Worm (Caenorhabditis elegans): ENCODE data around the gene fat-7.

fat-7 gene

DNA sequence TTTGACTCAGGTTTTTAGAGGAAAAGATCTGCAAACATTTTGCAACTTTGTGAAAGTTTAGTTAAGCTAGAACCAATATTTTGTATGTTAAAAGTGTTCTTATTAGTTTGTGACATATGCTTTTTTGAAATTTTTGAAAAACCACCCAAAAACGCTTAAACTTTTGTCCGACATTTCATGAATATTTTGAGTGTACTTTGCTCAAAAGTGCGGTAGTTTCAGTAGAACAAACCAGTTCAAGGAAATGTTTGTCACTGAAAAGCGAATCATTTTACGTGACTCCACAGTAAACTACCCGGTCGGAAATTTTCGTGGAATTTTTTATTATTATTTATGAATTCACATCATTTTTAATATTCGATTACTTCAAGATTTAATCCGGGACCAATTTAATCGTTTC is 31.6 kb upstream of the fat-7 start, which contains the start of gene pitr-5:
pitr-5 (plus strand) TSS at position 301 of the 400 bp plus-strand sequence.
- TF ChIP-seq ceh-9 (tag; optimal IDR thresholded peaks at IDR 0.05) (no peak), elt-3 (tag; optimal IDR thresholded peaks at IDR 0.05) (no peak), daf-12 (tag; optimal IDR thresholded peaks at IDR 0.05) (no peak), egl-27 (tag; optimal IDR thresholded peaks at IDR 0.05) (no peak), nhr-12 (tag; optimal IDR thresholded peaks at IDR 0.05) (no peak)

DNA sequence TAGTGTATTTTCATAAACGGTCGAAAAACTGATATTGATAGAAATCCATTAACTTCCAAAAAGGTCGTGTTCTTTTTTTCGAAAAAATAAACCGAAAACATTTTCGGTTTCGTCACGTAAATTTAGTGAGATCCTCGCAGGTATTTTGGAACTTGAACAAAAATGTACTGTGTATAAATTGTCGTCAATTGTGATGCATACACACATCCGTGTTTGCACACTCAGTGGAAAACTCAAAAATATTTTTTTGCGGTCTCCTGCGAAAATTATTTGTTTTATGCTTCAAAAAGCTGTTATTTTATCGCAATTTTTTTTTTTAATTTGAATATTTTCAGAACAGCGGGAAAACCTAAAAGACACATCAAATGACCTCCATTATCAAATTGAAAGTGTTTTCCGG is 25.9 kb upstream of the fat-7 start, which contains the start of gene cpsf-2:
cpsf-2 (plus strand) TSS at position 330 of the 400 bp plus-strand sequence.
- TF ChIP-seq nfya-1 (tag; optimal IDR thresholded peaks at IDR 0.05; ENCODE audit: insufficient read depth) (peak; percentile 14), egl-27 (tag; optimal IDR thresholded peaks at IDR 0.05) (no peak), hmg-11 (tag; optimal IDR thresholded peaks at IDR 0.05) (peak; percentile 60)

DNA sequence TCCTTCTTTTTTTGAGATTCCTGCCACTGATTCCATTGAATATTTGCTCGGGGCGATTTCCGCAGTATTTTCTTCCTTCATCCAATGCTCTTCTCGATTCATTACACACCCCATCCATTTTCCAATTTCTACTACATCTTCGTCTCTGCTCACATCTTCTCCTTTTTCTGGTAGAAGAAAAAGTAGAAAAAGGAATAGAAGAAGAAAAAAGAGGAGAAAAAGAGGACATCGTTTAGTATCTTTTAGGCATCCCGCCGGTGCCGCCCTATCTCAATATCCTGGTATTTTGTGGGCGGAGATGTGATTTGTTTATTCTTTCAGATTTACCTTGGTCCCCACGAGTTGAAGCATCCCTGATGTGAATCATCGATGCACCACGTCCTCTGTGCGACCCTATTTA is 22.3 kb upstream of the fat-7 start, which contains the start of gene lgc-39:
lgc-39 (plus strand) TSS at position 301 of the 400 bp plus-strand sequence.
- no peak for TF ChIP-seq mml-1 (tag; optimal IDR thresholded peaks at IDR 0.05)
- TF ChIP-seq skn-1 (tag; optimal IDR thresholded peaks at IDR 0.05), result no peak

DNA sequence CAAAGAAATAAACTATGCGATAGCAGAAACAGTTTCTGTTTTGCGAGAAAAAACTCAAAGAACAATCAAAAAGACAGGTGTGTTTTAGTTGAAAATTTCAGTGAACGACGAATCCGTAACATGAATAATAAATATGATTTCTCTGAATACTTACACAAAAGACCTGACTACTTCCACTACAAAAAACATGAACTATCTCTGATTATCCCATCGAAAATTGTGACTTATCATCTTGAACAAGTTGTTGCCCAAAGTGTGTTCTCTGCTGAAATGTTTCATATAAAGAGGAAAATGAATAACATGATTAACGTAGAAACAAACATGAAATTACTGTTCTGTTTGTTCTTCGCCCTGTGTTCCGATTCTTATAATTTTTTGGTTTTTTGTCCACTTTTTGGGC is 13.8 kb upstream of the fat-7 start, which contains the start of gene ugt-36:
ugt-36 (plus strand) TSS at position 301 of the 400 bp plus-strand sequence.
- TF ChIP-seq snpc-4 (tag; optimal IDR thresholded peaks at IDR 0.05), result no peak
- TF ChIP-seq nhr-76 (tag; optimal IDR thresholded peaks at IDR 0.05), result no peak
- TF ChIP-seq fos-1 (tag; optimal IDR thresholded peaks at IDR 0.05), result no peak
- no peak for TF ChIP-seq lin-15B (tag; optimal IDR thresholded peaks at IDR 0.05)
- TF ChIP-seq jun-1 (tag; optimal IDR thresholded peaks at IDR 0.05), result no peak
- TF ChIP-seq ceh-28 (tag; optimal IDR thresholded peaks at IDR 0.05), result no peak
- TF ChIP-seq unc-39 (tag; optimal IDR thresholded peaks at IDR 0.05), result no peak
- no peak for TF ChIP-seq skn-1 (tag; optimal IDR thresholded peaks at IDR 0.05)
- no peak for TF ChIP-seq ceh-9 (tag; optimal IDR thresholded peaks at IDR 0.05)
- no peak for TF ChIP-seq nhr-12 (tag; optimal IDR thresholded peaks at IDR 0.05)
- no peak for TF ChIP-seq ceh-82 (tag; optimal IDR thresholded peaks at IDR 0.05)
- no peak for TF ChIP-seq nhr-67 (tag; optimal IDR thresholded peaks at IDR 0.05)
- TF ChIP-seq mdl-1 (tag; optimal IDR thresholded peaks at IDR 0.05), result no peak
- TF ChIP-seq ceh-16 (tag; optimal IDR thresholded peaks at IDR 0.05), result no peak
- TF ChIP-seq fkh-10 (GFP tag; optimal IDR thresholded peaks at IDR 0.05), result no peak
- no peak for TF ChIP-seq daf-12 (tag; optimal IDR thresholded peaks at IDR 0.05)
- no peak for TF ChIP-seq ama-1 (optimal IDR thresholded peaks at IDR 0.05)
- TF ChIP-seq elt-1 (tag; optimal IDR thresholded peaks at IDR 0.05), result no peak

DNA sequence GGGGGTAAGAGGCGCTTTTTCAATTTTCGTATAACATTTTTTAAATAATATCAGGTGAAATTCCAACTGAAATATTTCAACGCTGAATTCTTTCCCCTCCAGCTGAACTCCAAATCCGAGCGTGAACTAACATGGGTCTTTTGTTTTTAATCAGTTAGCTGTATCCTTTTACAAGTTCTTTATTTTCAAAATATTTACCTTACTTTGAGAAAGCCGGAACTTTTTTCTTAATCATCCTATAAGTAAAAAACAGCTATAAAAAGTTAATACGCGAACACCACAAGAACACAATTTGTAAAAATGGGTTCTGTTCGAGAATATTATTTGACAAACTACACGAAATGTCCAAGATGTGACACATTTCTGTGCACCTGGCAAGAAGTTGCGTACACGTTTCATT is 11.3 kb upstream of the fat-7 start, which contains the start of gene srh-83:
srh-83 (plus strand) TSS at position 301 of the 400 bp plus-strand sequence.
- TF ChIP-seq pqm-1 (tag; optimal IDR thresholded peaks at IDR 0.05) (no peak), ceh-16 (tag; optimal IDR thresholded peaks at IDR 0.05) (no peak), ceh-28 (tag; optimal IDR thresholded peaks at IDR 0.05) (no peak), lin-39 (tag; optimal IDR thresholded peaks at IDR 0.05) (no peak), aly-2 (tag; optimal IDR thresholded peaks at IDR 0.05) (no peak), elt-1 (tag; optimal IDR thresholded peaks at IDR 0.05) (no peak), ztf-11 (tag; optimal IDR thresholded peaks at IDR 0.05) (no peak), eor-1 (tag; optimal IDR thresholded peaks at IDR 0.05) (no peak), fkh-2 (tag; optimal IDR thresholded peaks at IDR 0.05) (no peak), nhr-43 (tag; optimal IDR thresholded peaks at IDR 0.05; ENCODE audit: poor library complexity, severe bottlenecking) (no peak), elt-3 (tag; optimal IDR thresholded peaks at IDR 0.05) (no peak)

DNA sequence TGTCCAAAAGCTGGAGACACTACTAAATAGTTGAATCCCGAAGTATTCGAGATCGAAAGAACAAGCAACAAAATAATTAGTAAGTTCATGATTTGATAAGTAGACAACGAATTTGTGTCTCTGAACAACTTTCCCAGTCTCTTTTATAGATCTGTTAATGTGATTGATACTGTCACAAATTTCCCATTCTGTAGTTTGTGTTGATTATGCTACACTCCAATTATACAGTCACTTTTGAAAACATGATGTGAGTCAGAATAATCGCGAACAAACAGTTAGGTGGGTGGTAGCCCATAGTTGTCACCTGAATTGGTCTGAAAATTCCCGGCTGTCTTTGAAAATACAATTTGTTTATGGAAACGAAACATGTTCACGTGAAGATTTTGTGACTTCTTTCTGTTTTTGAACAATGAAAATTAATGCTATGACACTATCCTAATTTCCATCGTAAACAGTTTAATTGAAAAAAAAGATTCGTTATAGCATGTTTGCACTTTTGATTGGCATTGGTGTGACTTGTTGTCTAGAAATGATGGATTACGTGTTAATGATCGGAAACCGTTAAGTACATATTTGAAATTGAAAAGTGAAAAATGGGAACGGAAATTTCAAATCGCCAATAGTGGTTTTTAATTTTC is 10.7 kb upstream of the fat-7 start, which contains the start of gene ugt-41:
ugt-41 (minus strand) TSS at position 119 of the 638 bp plus-strand sequence.
- TF ChIP-seq elt-2 (tag; optimal IDR thresholded peaks at IDR 0.05) (peak; percentile 15), elt-3 (tag; optimal IDR thresholded peaks at IDR 0.05) (no peak)

Measured in whole organism, L3 larva.